Worm (Caenorhabditis elegans): ENCODE results near the gene lro-1.

- no peak for TF ChIP-seq lin-13 (tag; optimal IDR thresholded peaks at IDR 0.05)
- TF ChIP-seq nhr-237 (tag; optimal IDR thresholded peaks at IDR 0.05) = no peak
- TF ChIP-seq blmp-1 (tag; optimal IDR thresholded peaks at IDR 0.05) = no peak
- no peak for TF ChIP-seq pha-4 (tag; optimal IDR thresholded peaks at IDR 0.05)
- TF ChIP-seq elt-3 (tag; optimal IDR thresholded peaks at IDR 0.05) = no peak
- TF ChIP-seq unc-62 (GFP tag; optimal IDR thresholded peaks at IDR 0.05) = no peak
- TF ChIP-seq ces-1 (GFP tag; optimal IDR thresholded peaks at IDR 0.05) = no peak
- no peak for TF ChIP-seq unc-39 (tag; optimal IDR thresholded peaks at IDR 0.05)
- TF ChIP-seq ceh-83 (GFP tag; optimal IDR thresholded peaks at IDR 0.05) = no peak
- no peak for TF ChIP-seq cnd-1 (tag; optimal IDR thresholded peaks at IDR 0.05)
- no peak for TF ChIP-seq sptf-1 (tag; optimal IDR thresholded peaks at IDR 0.05)
- TF ChIP-seq snpc-4 (tag; optimal IDR thresholded peaks at IDR 0.05) = no peak
Measured at ce11 chrX:6323129-6323528, 51.2 kb downstream of the lro-1 start, which contains the start of gene col-167.
